Worm (Caenorhabditis elegans) whole organism, L1 larva: ENCODE results near the gene lury-1.
"Not testable (repeated sequence)": the region's sequence is repeated elsewhere in the genome, so short reads cannot be mapped to it uniquely, and the experiment has no call there.

Source experiments
- C16A3.4 ChIP-seq: fragments of 150-350 bp; optimal IDR thresholded peaks from 2 replicates; lab custom pipeline; 2014; ENCODE audit warnings: missing biosample characterization, missing genetic modification characterization
- C34B4.2 ChIP-seq: sonication (generic microtip); optimal IDR thresholded peaks from 2 replicates; lab custom pipeline; 2017; ENCODE audit warnings: mild to moderate bottlenecking, missing genetic modification characterization, missing compliant biosample characterization
- F16B12.6 ChIP-seq: fragments of 150-350 bp; optimal IDR thresholded peaks from 2 replicates; lab custom pipeline; 2014; ENCODE audit warnings: missing biosample characterization, missing genetic modification characterization
- Y116A8C.19 ChIP-seq: sonication (generic microtip); optimal IDR thresholded peaks from 2 replicates; lab custom pipeline; 2016; ENCODE audit warnings: missing compliant biosample characterization, missing genetic modification characterization, borderline replicate concordance
- aha-1 ChIP-seq: fragments of 150-350 bp; optimal IDR thresholded peaks from 2 replicates; lab custom pipeline; 2014; ENCODE audit warnings: missing biosample characterization, missing genetic modification characterization
- alr-1 ChIP-seq: fragments of 200-800 bp; sonication (Bioruptor generic); optimal IDR thresholded peaks from 2 replicates; lab custom pipeline; 2018; ENCODE audit warnings: borderline replicate concordance, mild to moderate bottlenecking, missing genetic modification characterization, missing compliant biosample characterization
- aly-2 ChIP-seq: fragments of 150-350 bp; optimal IDR thresholded peaks from 2 replicates; lab custom pipeline; 2014; ENCODE audit warnings: missing biosample characterization, missing genetic modification characterization
- blmp-1 ChIP-seq: fragments of 150-350 bp; optimal IDR thresholded peaks from 2 replicates; lab custom pipeline; 2014; ENCODE audit warnings: missing biosample characterization, missing genetic modification characterization
- ceh-82 ChIP-seq, 3 experiments: fragments of 150-350 bp in 1 of 3; sonication (generic microtip) in 2 of 3; optimal IDR thresholded peaks; 2 replicates each; lab custom pipeline; 2014 to 2017; ENCODE audit warnings: missing biosample characterization in 3 of 3, missing genetic modification characterization in 3 of 3
- ceh-90 ChIP-seq: sonication (generic microtip); optimal IDR thresholded peaks from 2 replicates; lab custom pipeline; 2016; ENCODE audit warnings: missing genetic modification characterization, missing compliant biosample characterization
- ces-1 ChIP-seq: fragments of 150-350 bp; optimal IDR thresholded peaks from 2 replicates; lab custom pipeline; 2014; ENCODE audit warnings: missing biosample characterization, missing genetic modification reagents, missing genetic modification characterization
- dsc-1 ChIP-seq: sonication (generic microtip); optimal IDR thresholded peaks from 2 replicates; lab custom pipeline; 2016; ENCODE audit warnings: mild to moderate bottlenecking, missing genetic modification characterization, missing compliant biosample characterization
- efl-1 ChIP-seq, 4 experiments: fragments of 150-350 bp; optimal IDR thresholded peaks in 3 of 4; peaks in 1 of 4; 1 replicate in 1 of 4; 2 replicates in 3 of 4; lab custom pipeline; 2014; ENCODE audit warnings: missing biosample characterization in 2 of 4, missing genetic modification characterization in 2 of 4, missing genetic modification reagents in 2 of 4
- egl-13 ChIP-seq: sonication (generic microtip); optimal IDR thresholded peaks from 2 replicates; lab custom pipeline; 2016; ENCODE audit warnings: missing genotype, missing genetic modification reagents, missing genetic modification characterization, missing compliant biosample characterization
- fos-1 ChIP-seq: fragments of 150-350 bp; optimal IDR thresholded peaks from 2 replicates; lab custom pipeline; 2014; ENCODE audit warnings: missing biosample characterization, missing genetic modification characterization
- grh-1 ChIP-seq: fragments of 200-800 bp; sonication (Bioruptor generic); IDR thresholded peaks from 2 replicates; pipeline ENCODE4 v1.3.6; 2022; ENCODE audit warnings: missing genetic modification reagents, missing genetic modification characterization, missing compliant biosample characterization
- hlh-17 ChIP-seq: fragments of 200-800 bp; sonication (Bioruptor generic); optimal IDR thresholded peaks from 2 replicates; lab custom pipeline; 2018; ENCODE audit warnings: missing genetic modification characterization, mild to moderate bottlenecking, missing compliant biosample characterization, moderate library complexity, borderline replicate concordance
- hlh-4 ChIP-seq: sonication (generic microtip); optimal IDR thresholded peaks from 2 replicates; lab custom pipeline; 2016; ENCODE audit warnings: mild to moderate bottlenecking, missing genetic modification characterization, missing compliant biosample characterization
- hpl-2 ChIP-seq: fragments of 150-350 bp; optimal IDR thresholded peaks from 2 replicates; lab custom pipeline; 2014; ENCODE audit warnings: missing biosample characterization, missing genetic modification reagents, missing genetic modification characterization
- jun-1 ChIP-seq: fragments of 150-350 bp; optimal IDR thresholded peaks from 2 replicates; lab custom pipeline; 2014; ENCODE audit warnings: missing biosample characterization, missing genetic modification reagents, missing genetic modification characterization
- lin-15B ChIP-seq: fragments of 150-350 bp; sonication (generic microtip); optimal IDR thresholded peaks from 3 replicates; lab custom pipeline; 2014; ENCODE audit warnings: missing biosample characterization, missing genetic modification characterization
- lin-35 ChIP-seq, 2 experiments: fragments of 150-350 bp; optimal IDR thresholded peaks; 2 replicates each; lab custom pipeline; 2014; ENCODE audit warnings: missing biosample characterization in 2 of 2, missing genetic modification characterization in 2 of 2, missing genetic modification reagents in 2 of 2
- lir-3 ChIP-seq: sonication (generic microtip); optimal IDR thresholded peaks from 2 replicates; lab custom pipeline; 2016; ENCODE audit warnings: mild to moderate bottlenecking, missing genetic modification characterization, moderate library complexity, missing compliant biosample characterization; ENCODE audit not compliant: poor library complexity
- lsy-2 ChIP-seq, 2 experiments: fragments of 150-350 bp; optimal IDR thresholded peaks; 2 replicates each; lab custom pipeline; 2014; ENCODE audit warnings: missing biosample characterization in 2 of 2, missing genetic modification characterization in 2 of 2
- mab-9 ChIP-seq: fragments of 200-800 bp; sonication (Bioruptor generic); IDR thresholded peaks from 2 replicates; pipeline ENCODE4 v1.3.6; 2022; ENCODE audit warnings: missing genetic modification reagents, missing genetic modification characterization, missing compliant biosample characterization
- mdl-1 ChIP-seq, 2 experiments: fragments of 150-350 bp; optimal IDR thresholded peaks; 2 replicates each; lab custom pipeline; 2014 to 2017; ENCODE audit warnings: missing biosample characterization in 2 of 2, missing genetic modification characterization in 2 of 2, inconsistent platforms in 1 of 2
- mep-1 ChIP-seq: fragments of 150-350 bp; optimal IDR thresholded peaks from 2 replicates; lab custom pipeline; 2014; ENCODE audit warnings: missing biosample characterization, missing genetic modification characterization
- nhr-11 ChIP-seq: fragments of 150-350 bp; optimal IDR thresholded peaks from 2 replicates; lab custom pipeline; 2014; ENCODE audit warnings: missing biosample characterization, missing genetic modification characterization
- nhr-12 ChIP-seq: sonication (generic microtip); optimal IDR thresholded peaks from 2 replicates; lab custom pipeline; 2017; ENCODE audit warnings: missing biosample characterization, missing genetic modification characterization
- nhr-20 ChIP-seq: sonication (generic microtip); optimal IDR thresholded peaks from 2 replicates; lab custom pipeline; 2016; ENCODE audit warnings: mild to moderate bottlenecking, missing genetic modification characterization, missing compliant biosample characterization
- nhr-237 ChIP-seq: fragments of 150-350 bp; optimal IDR thresholded peaks from 2 replicates; lab custom pipeline; 2014; ENCODE audit warnings: missing biosample characterization, missing genetic modification characterization
- nhr-77 ChIP-seq: fragments of 150-350 bp; optimal IDR thresholded peaks from 2 replicates; lab custom pipeline; 2014; ENCODE audit warnings: missing biosample characterization, missing genetic modification characterization
- nhr-84 ChIP-seq: sonication (generic microtip); optimal IDR thresholded peaks from 2 replicates; lab custom pipeline; 2017; ENCODE audit warnings: missing biosample characterization, missing genetic modification characterization
- nhr-85 ChIP-seq: sonication (generic microtip); peaks from one replicate; lab custom pipeline; 2016; ENCODE audit warnings: missing genetic modification characterization, inconsistent platforms, missing compliant biosample characterization
- nhr-90 ChIP-seq: sonication (generic microtip); optimal IDR thresholded peaks from 2 replicates; lab custom pipeline; 2016; ENCODE audit warnings: mild to moderate bottlenecking, missing genetic modification characterization, missing compliant biosample characterization; ENCODE audit not compliant: poor library complexity
- skn-1 ChIP-seq: fragments of 150-350 bp; optimal IDR thresholded peaks from 2 replicates; lab custom pipeline; 2014; ENCODE audit warnings: missing biosample characterization, missing genetic modification characterization
- snpc-4 ChIP-seq: fragments of 150-350 bp; optimal IDR thresholded peaks from 2 replicates; lab custom pipeline; 2014; ENCODE audit warnings: missing biosample characterization, missing genetic modification characterization
- snu-23 ChIP-seq: sonication (generic microtip); optimal IDR thresholded peaks from 2 replicates; lab custom pipeline; 2016; ENCODE audit warnings: missing genetic modification characterization, missing compliant biosample characterization
- sox-4 ChIP-seq: sonication (generic microtip); optimal IDR thresholded peaks from 2 replicates; lab custom pipeline; 2016; ENCODE audit warnings: missing genetic modification characterization, missing compliant biosample characterization
- sup-37 ChIP-seq: fragments of 200-800 bp; sonication (Bioruptor generic); optimal IDR thresholded peaks from 2 replicates; lab custom pipeline; 2018; ENCODE audit warnings: mild to moderate bottlenecking, missing genetic modification characterization, missing compliant biosample characterization
- swsn-7 ChIP-seq: sonication (generic microtip); optimal IDR thresholded peaks from 2 replicates; lab custom pipeline; 2016; ENCODE audit warnings: missing genetic modification characterization, missing compliant biosample characterization
- tbx-2 ChIP-seq: sonication (generic microtip); optimal IDR thresholded peaks from 2 replicates; lab custom pipeline; 2016; ENCODE audit warnings: missing genetic modification characterization, missing compliant biosample characterization
- unc-130 ChIP-seq: fragments of 150-350 bp; optimal IDR thresholded peaks from 2 replicates; lab custom pipeline; 2017; ENCODE audit warnings: missing biosample characterization, missing genetic modification characterization, inconsistent platforms
- unc-30 ChIP-seq: sonication (generic microtip); optimal IDR thresholded peaks from 2 replicates; lab custom pipeline; 2017; ENCODE audit warnings: missing biosample characterization, missing genetic modification characterization
- zip-4 ChIP-seq: fragments of 200-800 bp; sonication (Bioruptor generic); optimal IDR thresholded peaks from 2 replicates; lab custom pipeline; 2018; ENCODE audit warnings: mild to moderate bottlenecking, missing genetic modification characterization, moderate library complexity, missing compliant biosample characterization
- ztf-4 ChIP-seq: fragments of 150-350 bp; optimal IDR thresholded peaks from 2 replicates; lab custom pipeline; 2014; ENCODE audit warnings: missing biosample characterization, missing genetic modification characterization

The lury-1 gene

ce11 chrIII:12165305-12165704, 20.9 kb upstream of the lury-1 start:
- no peak for TF ChIP-seq nhr-77
- TF ChIP-seq mab-9 (GFP tag; lab: Robert Waterston, UW): no peak
- no peak for TF ChIP-seq ceh-90 (tag; lab: Kevin White, UChicago)
- TF ChIP-seq nhr-20: no peak
- TF ChIP-seq ces-1: no peak
- no peak for TF ChIP-seq C34B4.2 (tag; lab: Kevin White, UChicago)
- TF ChIP-seq hpl-2 (GFP tag; lab: Kevin White, UChicago): no peak
- no peak for TF ChIP-seq blmp-1 (tag; lab: Kevin White, UChicago)
- no peak for TF ChIP-seq mep-1 (tag; lab: Kevin White, UChicago)
- TF ChIP-seq alr-1 (tag; lab: Kevin White, UChicago): no peak
- TF ChIP-seq nhr-85 (tag; lab: Kevin White, UChicago): no peak

ce11 chrIII:12167030-12167429, 19.2 kb upstream of the lury-1 start:
- TF ChIP-seq ztf-4 (no peak), unc-30 (tag; lab: Kevin White, UChicago) (no peak), nhr-84 (no peak), nhr-85 (tag; lab: Kevin White, UChicago) (no peak), hlh-4 (tag; lab: Kevin White, UChicago) (no peak), dsc-1 (no peak), nhr-12 (tag; lab: Kevin White, UChicago) (no peak), nhr-11 (tag; lab: Kevin White, UChicago) (no peak), nhr-237 (no peak), hlh-17 (GFP tag; lab: Kevin White, UChicago) (no peak), aly-2 (tag; lab: Kevin White, UChicago) (no peak), unc-130 (no peak), egl-13 (tag; lab: Kevin White, UChicago) (no peak), lir-3 (tag; lab: Kevin White, UChicago) (no peak), aha-1 (tag; lab: Kevin White, UChicago) (no peak), sox-4 (tag; lab: Kevin White, UChicago) (no peak), nhr-77 (no peak)

ce11 chrIII:12177145-12177544, 9.1 kb upstream of the lury-1 start, which contains the start of gene gly-11:
Gene gly-11, minus strand, starts transcription at chrIII:12177245.
- not testable (repeated sequence) for TF ChIP-seq mab-9 (GFP tag; lab: Robert Waterston, UW); C16A3.4 (tag; lab: Kevin White, UChicago); fos-1 (tag; lab: Kevin White, UChicago)

- TF ChIP-seq F16B12.6 (tag; lab: Kevin White, UChicago): no peak
- peak in 1 of 2 experiments; percentile 3 for TF ChIP-seq mdl-1 (tag; optimal IDR thresholded peaks at IDR 0.05; lab: Kevin White, UChicago)
- peak; percentile 88 for TF ChIP-seq blmp-1 (tag; lab: Kevin White, UChicago)
- no peak for TF ChIP-seq zip-4 (GFP tag; lab: Kevin White, UChicago)
- peak; percentile 84 for TF ChIP-seq nhr-85 (tag; lab: Kevin White, UChicago)
- TF ChIP-seq nhr-77: peak; percentile 52
- no peak for TF ChIP-seq lsy-2 (tag; optimal IDR thresholded peaks at IDR 0.05; lab: Kevin White, UChicago)
- TF ChIP-seq jun-1 (tag; lab: Kevin White, UChicago): no peak
- no peak for TF ChIP-seq hlh-17 (GFP tag; lab: Kevin White, UChicago)
- no peak for TF ChIP-seq skn-1 (tag; lab: Kevin White, UChicago)
- TF ChIP-seq tbx-2 (tag; lab: Kevin White, UChicago): peak; percentile 5
- no peak for TF ChIP-seq ceh-90 (tag; lab: Kevin White, UChicago)
- TF ChIP-seq ceh-82 (tag; optimal IDR thresholded peaks at IDR 0.05; lab: Kevin White, UChicago): no peak
- peak; percentile 21 for TF ChIP-seq nhr-90 (tag; lab: Kevin White, UChicago)
- peak; percentile 15 for TF ChIP-seq swsn-7 (tag; lab: Kevin White, UChicago)
- peak in 1 of 2 experiments; percentile 34 for TF ChIP-seq efl-1 (optimal IDR thresholded peaks at IDR 0.05; lab: Kevin White, UChicago)
- TF ChIP-seq efl-1 (GFP tag; optimal IDR thresholded peaks at IDR 0.05 in 1 of 2; lab: Kevin White, UChicago): peak in 1 of 2 experiments; percentile 86
- no peak for TF ChIP-seq lir-3 (tag; lab: Kevin White, UChicago)
- TF ChIP-seq alr-1 (tag; lab: Kevin White, UChicago): no peak
- peak; percentile 32 for TF ChIP-seq nhr-20
- TF ChIP-seq lin-15B (tag; lab: Kevin White, UChicago): no peak
- peak; percentile 51 for TF ChIP-seq mep-1 (tag; lab: Kevin White, UChicago)
- peak in 1 of 2 experiments; percentile 14 for TF ChIP-seq lin-35 (GFP tag; optimal IDR thresholded peaks at IDR 0.05; lab: Kevin White, UChicago)
- peak; percentile 27 for TF ChIP-seq snu-23 (GFP tag; lab: Kevin White, UChicago)
- TF ChIP-seq Y116A8C.19 (tag; lab: Kevin White, UChicago): no peak
- no peak for TF ChIP-seq snpc-4 (tag; lab: Kevin White, UChicago)
- TF ChIP-seq dsc-1: no peak
- TF ChIP-seq aha-1 (tag; lab: Kevin White, UChicago): no peak
- TF ChIP-seq grh-1 (GFP tag; lab: Robert Waterston, UW): 0 out of 2 replicates have a peak, but pooled peaks have one; percentile 20
- no peak for TF ChIP-seq sup-37 (GFP tag; lab: Kevin White, UChicago)
Observed at ce11 chrIII:12178121-12178520, 8.1 kb upstream of the lury-1 start.
